Worm (Caenorhabditis elegans) whole organism, mixed stage, embryonic: ENCODE data around the gene C14A6.7.

Experiments
- elt-3 ChIP-seq: fragments of 150-350 bp; optimal IDR thresholded peaks from 2 replicates; lab custom pipeline; 2014; ENCODE audit warnings: missing biosample characterization, missing genetic modification characterization
- flh-1 ChIP-seq: fragments of 200-800 bp; sonication (Bioruptor generic); optimal IDR thresholded peaks from 2 replicates; lab custom pipeline; 2018; ENCODE audit warnings: mild to moderate bottlenecking, missing genetic modification characterization, moderate library complexity, missing compliant biosample characterization
- lin-32 ChIP-seq: fragments of 200-800 bp; sonication (Bioruptor generic); optimal IDR thresholded peaks from 2 replicates; lab custom pipeline; 2018; ENCODE audit warnings: mild to moderate bottlenecking, missing genetic modification characterization, missing compliant biosample characterization
- nhr-12 ChIP-seq: fragments of 150-350 bp; optimal IDR thresholded peaks from 2 replicates; lab custom pipeline; 2014; ENCODE audit warnings: missing biosample characterization, missing genetic modification characterization
- nhr-237 ChIP-seq: fragments of 150-350 bp; optimal IDR thresholded peaks from 2 replicates; lab custom pipeline; 2014; ENCODE audit warnings: missing biosample characterization, missing genetic modification characterization
- snpc-4 ChIP-seq: fragments of 150-350 bp; optimal IDR thresholded peaks from 2 replicates; lab custom pipeline; 2014; ENCODE audit warnings: missing biosample characterization, missing genetic modification characterization
- tbx-8 ChIP-seq: fragments of 200-800 bp; sonication (Bioruptor generic); optimal IDR thresholded peaks from 2 replicates; lab custom pipeline; 2018; ENCODE audit warnings: mild to moderate bottlenecking, missing genetic modification characterization, moderate library complexity, missing compliant biosample characterization
- unc-39 ChIP-seq: fragments of 150-350 bp; optimal IDR thresholded peaks from 2 replicates; lab custom pipeline; 2014; ENCODE audit warnings: missing biosample characterization, missing genetic modification characterization
- unc-62 ChIP-seq: fragments of 150-350 bp; optimal IDR thresholded peaks from 2 replicates; lab custom pipeline; 2014; ENCODE audit warnings: missing biosample characterization, missing genetic modification reagents, missing genetic modification characterization
- ztf-11 ChIP-seq: fragments of 150-350 bp; optimal IDR thresholded peaks from 2 replicates; lab custom pipeline; 2014; ENCODE audit warnings: missing biosample characterization, missing genetic modification characterization

ce11 chrV:18137679-18138078, 30.5 kb downstream of the C14A6.7 start:
- TF ChIP-seq unc-62: no peak
- no peak for TF ChIP-seq elt-3
- no peak for TF ChIP-seq snpc-4 (tag; lab: Kevin White, UChicago)
- no peak for TF ChIP-seq nhr-12 (tag; lab: Kevin White, UChicago)
- TF ChIP-seq ztf-11: no peak
- no peak for TF ChIP-seq tbx-8 (GFP tag; lab: Kevin White, UChicago)
- TF ChIP-seq nhr-237 (tag; lab: Kevin White, UChicago): no peak
- TF ChIP-seq flh-1 (GFP tag; lab: Kevin White, UChicago): no peak
- TF ChIP-seq unc-39 (tag; lab: Kevin White, UChicago): no peak
- TF ChIP-seq lin-32: no peak
